Worm (Caenorhabditis elegans): ENCODE data around the gene col-183.

Gene col-183

ce11 chrX:13466926-13467866 is at the start of gene col-183:
col-183 (minus strand) TSS chrX:13467764.
- TF ChIP-seq flt-1 (GFP tag; IDR thresholded peaks at IDR 0.05) (no peak), ceh-13 (GFP tag; optimal IDR thresholded peaks at IDR 0.05) (no peak), ama-1 (optimal IDR thresholded peaks at IDR 0.05) (no peak), tbx-11 (GFP tag; IDR thresholded peaks at IDR 0.05) (no peak), B0310.2 (tag; optimal IDR thresholded peaks at IDR 0.05) (no peak)

- TF ChIP-seq ceh-36 (tag; optimal IDR thresholded peaks at IDR 0.05) (no peak), hnd-1 (tag; optimal IDR thresholded peaks at IDR 0.05) (no peak), ets-7 (tag; optimal IDR thresholded peaks at IDR 0.05) (no peak), B0310.2 (tag; optimal IDR thresholded peaks at IDR 0.05) (no peak), aly-1 (tag; optimal IDR thresholded peaks at IDR 0.05) (no peak), ama-1 (optimal IDR thresholded peaks at IDR 0.05) (no peak), hmg-4 (GFP tag; optimal IDR thresholded peaks at IDR 0.05) (no peak), ceh-13 (GFP tag; optimal IDR thresholded peaks at IDR 0.05) (no peak), tbx-37 (GFP tag; conservative IDR thresholded peaks at IDR 0.05) (no peak), sea-1 (GFP tag; conservative IDR thresholded peaks at IDR 0.05) (no peak), scrt-1 (GFP tag; IDR thresholded peaks at IDR 0.05) (no peak), pes-1 (GFP tag; IDR thresholded peaks at IDR 0.05) (no peak), hmbx-1 (tag; optimal IDR thresholded peaks at IDR 0.05) (no peak), tra-4 (tag; optimal IDR thresholded peaks at IDR 0.05) (no peak), flt-1 (GFP tag; IDR thresholded peaks at IDR 0.05) (no peak), tbx-11 (GFP tag; IDR thresholded peaks at IDR 0.05) (no peak), F13C5.2 (tag; optimal IDR thresholded peaks at IDR 0.05) (no peak)
These were observed 46.8 kb upstream of the col-183 start for ce11 chrX:13514384-13514783.

- TF ChIP-seq hnd-1 (tag; optimal IDR thresholded peaks at IDR 0.05) = peak; percentile 73
- TF ChIP-seq ama-1 (optimal IDR thresholded peaks at IDR 0.05) = no peak
- TF ChIP-seq pes-1 (GFP tag; IDR thresholded peaks at IDR 0.05) = peak; percentile 90
- peak; percentile 73 for TF ChIP-seq B0310.2 (tag; optimal IDR thresholded peaks at IDR 0.05)
- TF ChIP-seq scrt-1 (GFP tag; IDR thresholded peaks at IDR 0.05) = peak; percentile 87
- peak; percentile 86 for TF ChIP-seq flt-1 (GFP tag; IDR thresholded peaks at IDR 0.05)
- peak; percentile 84 for TF ChIP-seq tbx-11 (GFP tag; IDR thresholded peaks at IDR 0.05)
- peak; percentile 86 for TF ChIP-seq hmg-4 (GFP tag; optimal IDR thresholded peaks at IDR 0.05)
- peak; percentile 36 for TF ChIP-seq tra-4 (tag; optimal IDR thresholded peaks at IDR 0.05)
- TF ChIP-seq hmbx-1 (tag; optimal IDR thresholded peaks at IDR 0.05) = peak; percentile 63
- peak; percentile 87 for TF ChIP-seq F13C5.2 (tag; optimal IDR thresholded peaks at IDR 0.05)
- peak; percentile 76 for TF ChIP-seq aly-1 (tag; optimal IDR thresholded peaks at IDR 0.05)
- peak; percentile 69 for TF ChIP-seq ceh-13 (GFP tag; optimal IDR thresholded peaks at IDR 0.05)
- TF ChIP-seq ceh-36 (tag; optimal IDR thresholded peaks at IDR 0.05) = peak; percentile 70
- peak; percentile 92 for TF ChIP-seq sea-1 (GFP tag; conservative IDR thresholded peaks at IDR 0.05)
- peak; percentile 72 for TF ChIP-seq ets-7 (tag; optimal IDR thresholded peaks at IDR 0.05)
- peak; percentile 86 for TF ChIP-seq tbx-37 (GFP tag; conservative IDR thresholded peaks at IDR 0.05)
These were observed 44.2 kb upstream of the col-183 start for ce11 chrX:13511796-13512195.

ce11 chrX:13510997-13511396 is 43.4 kb upstream of the col-183 start, which contains the start of gene col-185:
col-185 (minus strand) TSS chrX:13511097.
- TF ChIP-seq flt-1 (GFP tag; IDR thresholded peaks at IDR 0.05) (no peak), aly-1 (tag; optimal IDR thresholded peaks at IDR 0.05) (no peak), pes-1 (GFP tag; IDR thresholded peaks at IDR 0.05) (no peak), ets-7 (tag; optimal IDR thresholded peaks at IDR 0.05) (no peak), tbx-37 (GFP tag; conservative IDR thresholded peaks at IDR 0.05) (no peak), scrt-1 (GFP tag; IDR thresholded peaks at IDR 0.05) (no peak), B0310.2 (tag; optimal IDR thresholded peaks at IDR 0.05) (no peak)

ce11 chrX:13510234-13510837 is 42.8 kb upstream of the col-183 start:
- TF ChIP-seq F13C5.2 (tag; optimal IDR thresholded peaks at IDR 0.05) (no peak), ceh-36 (tag; optimal IDR thresholded peaks at IDR 0.05) (no peak), aly-1 (tag; optimal IDR thresholded peaks at IDR 0.05) (no peak), tra-4 (tag; optimal IDR thresholded peaks at IDR 0.05) (no peak), scrt-1 (GFP tag; IDR thresholded peaks at IDR 0.05) (no peak), hmg-4 (GFP tag; optimal IDR thresholded peaks at IDR 0.05) (no peak), pes-1 (GFP tag; IDR thresholded peaks at IDR 0.05) (no peak), tbx-37 (GFP tag; conservative IDR thresholded peaks at IDR 0.05) (no peak), ceh-13 (GFP tag; optimal IDR thresholded peaks at IDR 0.05) (no peak)

ce11 chrX:13507233-13507632 is 39.7 kb upstream of the col-183 start, which contains the start of gene H06A10.1:
H06A10.1 (plus strand) TSS chrX:13507533.
- TF ChIP-seq pes-1 (GFP tag; IDR thresholded peaks at IDR 0.05) (no peak), ceh-36 (tag; optimal IDR thresholded peaks at IDR 0.05) (no peak), ceh-13 (GFP tag; optimal IDR thresholded peaks at IDR 0.05) (no peak), aly-1 (tag; optimal IDR thresholded peaks at IDR 0.05) (no peak), F13C5.2 (tag; optimal IDR thresholded peaks at IDR 0.05) (no peak), B0310.2 (tag; optimal IDR thresholded peaks at IDR 0.05) (no peak), hmg-4 (GFP tag; optimal IDR thresholded peaks at IDR 0.05) (no peak), tra-4 (tag; optimal IDR thresholded peaks at IDR 0.05) (no peak)

ce11 chrX:13506493-13506892 is 38.9 kb upstream of the col-183 start:
- TF ChIP-seq aly-1 (tag; optimal IDR thresholded peaks at IDR 0.05) (no peak), ceh-36 (tag; optimal IDR thresholded peaks at IDR 0.05) (no peak), hnd-1 (tag; optimal IDR thresholded peaks at IDR 0.05) (no peak), pes-1 (GFP tag; IDR thresholded peaks at IDR 0.05) (no peak), sea-1 (GFP tag; conservative IDR thresholded peaks at IDR 0.05) (no peak), hmg-4 (GFP tag; optimal IDR thresholded peaks at IDR 0.05) (no peak), flt-1 (GFP tag; IDR thresholded peaks at IDR 0.05) (no peak), tra-4 (tag; optimal IDR thresholded peaks at IDR 0.05) (no peak), ceh-13 (GFP tag; optimal IDR thresholded peaks at IDR 0.05) (no peak), tbx-37 (GFP tag; conservative IDR thresholded peaks at IDR 0.05) (no peak), tbx-11 (GFP tag; IDR thresholded peaks at IDR 0.05) (no peak), ets-7 (tag; optimal IDR thresholded peaks at IDR 0.05) (no peak), B0310.2 (tag; optimal IDR thresholded peaks at IDR 0.05) (no peak), scrt-1 (GFP tag; IDR thresholded peaks at IDR 0.05) (no peak), F13C5.2 (tag; optimal IDR thresholded peaks at IDR 0.05) (no peak), hmbx-1 (tag; optimal IDR thresholded peaks at IDR 0.05) (no peak), ama-1 (optimal IDR thresholded peaks at IDR 0.05) (no peak)

All from whole organism, early embryonic.